Fruit fly (Drosophila melanogaster) whole organism, embryonic: ENCODE results near the gene Cpr5C.

Experiments
- CG10431 ChIP-seq: fragments of 200-800 bp; sonication (Bioruptor generic); optimal IDR thresholded peaks from 3 replicates; lab custom pipeline; 2018; ENCODE audit warnings: missing biosample characterization, mild to moderate bottlenecking, missing genetic modification characterization
- CG10654 ChIP-seq: fragments of 200-800 bp; sonication (Bioruptor generic); optimal IDR thresholded peaks from 2 replicates; lab custom pipeline; 2016; ENCODE audit warnings: missing biosample characterization, missing genetic modification characterization
- CG11085 ChIP-seq: fragments of 200-800 bp; sonication (Bioruptor generic); IDR thresholded peaks from 2 replicates; pipeline ENCODE4 v1.3.6; 2022; ENCODE audit warnings: missing biosample characterization, missing genetic modification characterization
- CG12744 ChIP-seq: fragments of 200-800 bp; sonication (Bioruptor generic); optimal IDR thresholded peaks from 2 replicates; lab custom pipeline; 2016; ENCODE audit warnings: missing biosample characterization, missing genetic modification characterization
- CG15479 ChIP-seq: fragments of 200-800 bp; sonication (Bioruptor generic); optimal IDR thresholded peaks from 3 replicates; lab custom pipeline; 2019; ENCODE audit warnings: missing biosample characterization, mild to moderate bottlenecking, missing genetic modification characterization, moderate library complexity
- CG17186 ChIP-seq: fragments of 200-800 bp; sonication (Bioruptor generic); optimal IDR thresholded peaks from 3 replicates; lab custom pipeline; 2017; ENCODE audit warnings: missing biosample characterization, missing genetic modification reagents, missing genetic modification characterization
- CG18262 ChIP-seq: fragments of 200-800 bp; optimal IDR thresholded peaks from 3 replicates; lab custom pipeline; 2019; ENCODE audit warnings: missing biosample characterization, mild to moderate bottlenecking, missing genetic modification characterization, moderate library complexity
- CG1832 ChIP-seq: fragments of 200-800 bp; sonication (Bioruptor generic); optimal IDR thresholded peaks from 2 replicates; lab custom pipeline; 2017; ENCODE audit warnings: missing biosample characterization, mild to moderate bottlenecking, missing genetic modification characterization, inconsistent platforms
- CG2678 ChIP-seq: fragments of 200-800 bp; sonication (Bioruptor generic); optimal IDR thresholded peaks from 3 replicates; lab custom pipeline; 2019; ENCODE audit warnings: missing biosample characterization, mild to moderate bottlenecking, missing genetic modification characterization, moderate library complexity
- CG31388 ChIP-seq: fragments of 200-800 bp; sonication (Bioruptor generic); optimal IDR thresholded peaks from 2 replicates; lab custom pipeline; 2016; ENCODE audit warnings: missing biosample characterization, missing genetic modification characterization
- CG3281 ChIP-seq: fragments of 200-800 bp; sonication (Bioruptor generic); optimal IDR thresholded peaks from 3 replicates; lab custom pipeline; 2017; ENCODE audit warnings: missing biosample characterization, mild to moderate bottlenecking, missing genetic modification characterization
- CG4707 ChIP-seq: fragments of 200-800 bp; sonication (Bioruptor generic); optimal IDR thresholded peaks from 2 replicates; lab custom pipeline; 2018; ENCODE audit warnings: missing biosample characterization, mild to moderate bottlenecking, missing genetic modification characterization, moderate library complexity
- CG7963 ChIP-seq: fragments of 200-800 bp; sonication (Bioruptor generic); IDR thresholded peaks from 3 replicates; pipeline ENCODE4 v1.3.6; 2022; ENCODE audit warnings: missing biosample characterization, missing genetic modification characterization; ENCODE audit not compliant: partially characterized antibody
- CG8290 ChIP-seq, 3 experiments: fragments of 200-800 bp; sonication (Bioruptor generic); optimal IDR thresholded peaks; 2 replicates each; lab custom pipeline; 2016 to 2019; ENCODE audit warnings: missing biosample characterization in 3 of 3, missing genetic modification characterization in 3 of 3, mild to moderate bottlenecking in 2 of 3, moderate library complexity in 1 of 3
- CG8388 ChIP-seq: fragments of 200-800 bp; sonication (Bioruptor generic); optimal IDR thresholded peaks from 2 replicates; lab custom pipeline; 2019; ENCODE audit warnings: missing biosample characterization, mild to moderate bottlenecking, missing genetic modification characterization, moderate library complexity
- CG9609 ChIP-seq: fragments of 200-800 bp; sonication (Bioruptor generic); optimal IDR thresholded peaks from 3 replicates; lab custom pipeline; 2016; ENCODE audit warnings: missing biosample characterization, missing genetic modification characterization
- CG9932 ChIP-seq: fragments of 200-800 bp; sonication (Bioruptor generic); IDR thresholded peaks from 2 replicates; pipeline ENCODE4 v1.3.6; 2022; ENCODE audit warnings: missing biosample characterization, missing genetic modification characterization
- D19A ChIP-seq: fragments of 200-800 bp; optimal IDR thresholded peaks from 3 replicates; lab custom pipeline; 2019; ENCODE audit warnings: missing biosample characterization, mild to moderate bottlenecking, missing genetic modification characterization, moderate library complexity
- Dip2 ChIP-seq: fragments of 200-800 bp; sonication (Bioruptor generic); IDR thresholded peaks from 2 replicates; pipeline ENCODE4 v1.3.6; 2022; ENCODE audit warnings: missing biosample characterization, missing genetic modification characterization
- E2f1 ChIP-seq: fragments of 200-800 bp; sonication (Bioruptor generic); IDR thresholded peaks from 2 replicates; pipeline ENCODE4 v1.3.6; 2022; ENCODE audit warnings: missing biosample characterization, missing genetic modification characterization
- HHEX ChIP-seq: fragments of 200-800 bp; sonication (Bioruptor generic); optimal IDR thresholded peaks from 3 replicates; lab custom pipeline; 2017; ENCODE audit warnings: missing biosample characterization, mild to moderate bottlenecking, missing genetic modification characterization, missing genetic modification reagents
- HLH4C ChIP-seq: fragments of 200-800 bp; sonication (Bioruptor generic); IDR thresholded peaks from 3 replicates; pipeline ENCODE4 v1.3.6; 2022; ENCODE audit warnings: missing biosample characterization, missing genetic modification characterization; ENCODE audit not compliant: partially characterized antibody
- Hmx ChIP-seq: fragments of 200-800 bp; sonication (Bioruptor generic); optimal IDR thresholded peaks from 2 replicates; lab custom pipeline; 2016; ENCODE audit warnings: missing biosample characterization, missing genetic modification characterization
- Kr ChIP-seq: fragments of 200-800 bp; sonication (Bioruptor generic); optimal IDR thresholded peaks from 2 replicates; lab custom pipeline; 2017; ENCODE audit warnings: missing biosample characterization, mild to moderate bottlenecking, missing genetic modification characterization
- Med ChIP-seq: fragments of 200-800 bp; sonication (Bioruptor generic); peaks from one replicate; lab custom pipeline; 2016; ENCODE audit warnings: missing biosample characterization, missing genetic modification characterization, mild to moderate bottlenecking, inconsistent platforms, moderate library complexity
- Nf-YB ChIP-seq: fragments of 200-800 bp; sonication (Bioruptor generic); optimal IDR thresholded peaks from 3 replicates; lab custom pipeline; 2019; ENCODE audit warnings: missing biosample characterization, mild to moderate bottlenecking, missing genetic modification characterization, moderate library complexity
- Sox100B ChIP-seq: fragments of 200-800 bp; sonication (Bioruptor generic); optimal IDR thresholded peaks from 3 replicates; lab custom pipeline; 2018; ENCODE audit warnings: missing biosample characterization, mild to moderate bottlenecking, missing genetic modification characterization
- ac ChIP-seq: fragments of 200-800 bp; sonication (Bioruptor generic); optimal IDR thresholded peaks from 3 replicates; lab custom pipeline; 2017; ENCODE audit warnings: missing biosample characterization, mild to moderate bottlenecking, missing genetic modification characterization
- bowl ChIP-seq: fragments of 200-800 bp; sonication (Bioruptor generic); IDR thresholded peaks from 2 replicates; pipeline ENCODE4 v1.3.6; 2022; ENCODE audit warnings: missing biosample characterization, missing genetic modification characterization
- chinmo ChIP-seq: fragments of 200-800 bp; sonication (Bioruptor generic); IDR thresholded peaks from 4 replicates; pipeline ENCODE4 v1.3.6; 2022; ENCODE audit warnings: missing biosample characterization, missing genetic modification characterization; ENCODE audit not compliant: partially characterized antibody
- crp ChIP-seq, 2 experiments: fragments of 200-800 bp; sonication (Bioruptor generic); optimal IDR thresholded peaks; 2 replicates in 1 of 2; 3 replicates in 1 of 2; lab custom pipeline; 2017; ENCODE audit warnings: missing biosample characterization in 2 of 2, missing genetic modification characterization in 2 of 2, mild to moderate bottlenecking in 1 of 2, moderate library complexity in 1 of 2
- da ChIP-seq: fragments of 200-800 bp; sonication (Bioruptor generic); optimal IDR thresholded peaks from 2 replicates; lab custom pipeline; 2016; ENCODE audit warnings: missing biosample characterization, missing genetic modification characterization
- eyg ChIP-seq: fragments of 200-800 bp; sonication (Bioruptor generic); optimal IDR thresholded peaks from 3 replicates; lab custom pipeline; 2016; ENCODE audit warnings: missing biosample characterization, missing genetic modification characterization
- gt ChIP-seq: fragments of 200-800 bp; sonication (Bioruptor generic); IDR thresholded peaks from 2 replicates; pipeline ENCODE4 v1.3.6; 2022; ENCODE audit warnings: missing biosample characterization, missing genetic modification characterization
- jing ChIP-seq: fragments of 200-800 bp; sonication (Bioruptor generic); optimal IDR thresholded peaks from 2 replicates; lab custom pipeline; 2018; ENCODE audit warnings: missing biosample characterization, mild to moderate bottlenecking, missing genetic modification characterization
- lmd ChIP-seq: fragments of 200-800 bp; sonication (Bioruptor generic); IDR thresholded peaks from 2 replicates; pipeline ENCODE4 v1.3.6; 2022; ENCODE audit warnings: missing biosample characterization, missing genetic modification characterization
- lov ChIP-seq, 2 experiments: fragments of 200-800 bp in 1 of 2; fragments of >200 bp in 1 of 2; sonication (Bioruptor generic) in 1 of 2; IDR thresholded peaks in 1 of 2; optimal IDR thresholded peaks in 1 of 2; 2 replicates in 1 of 2; 3 replicates in 1 of 2; pipeline versions ENCODE4 v1.3.6 to Lab custom; 2017 to 2022; ENCODE audit warnings: missing biosample characterization in 1 of 2, missing genetic modification characterization in 1 of 2
- mld ChIP-seq: fragments of 200-800 bp; sonication (Bioruptor generic); IDR thresholded peaks from 3 replicates; pipeline ENCODE4 v1.3.6; 2022; ENCODE audit warnings: missing biosample characterization, missing genetic modification characterization; ENCODE audit not compliant: partially characterized antibody
- nerfin-2 ChIP-seq: fragments of 200-800 bp; sonication (Bioruptor generic); IDR thresholded peaks from 2 replicates; pipeline ENCODE4 v1.3.6; 2022; ENCODE audit warnings: missing biosample characterization, missing genetic modification characterization; ENCODE audit not compliant: partially characterized antibody
- odd ChIP-seq: fragments of 200-800 bp; sonication (Bioruptor generic); optimal IDR thresholded peaks from 2 replicates; lab custom pipeline; 2017; ENCODE audit warnings: missing biosample characterization, mild to moderate bottlenecking, missing genetic modification characterization
- pb ChIP-seq: fragments of 200-800 bp; sonication (Bioruptor generic); optimal IDR thresholded peaks from 3 replicates; lab custom pipeline; 2016; ENCODE audit warnings: missing biosample characterization, missing genetic modification characterization
- pho ChIP-seq: fragments of 200-800 bp; sonication (Bioruptor generic); optimal IDR thresholded peaks from 2 replicates; lab custom pipeline; 2016; ENCODE audit warnings: missing biosample characterization, missing genetic modification characterization
- pros ChIP-seq: fragments of 200-800 bp; sonication (Bioruptor generic); optimal IDR thresholded peaks from 3 replicates; lab custom pipeline; 2019; ENCODE audit warnings: missing biosample characterization, mild to moderate bottlenecking, missing genetic modification characterization, moderate library complexity
- salm ChIP-seq: fragments of 200-800 bp; sonication (Bioruptor generic); optimal IDR thresholded peaks from 2 replicates; lab custom pipeline; 2018; ENCODE audit warnings: missing biosample characterization, mild to moderate bottlenecking, missing genetic modification characterization
- sisA ChIP-seq: fragments of 200-800 bp; sonication (Bioruptor generic); IDR thresholded peaks from 2 replicates; pipeline ENCODE4 v1.3.6; 2022; ENCODE audit warnings: missing biosample characterization, missing genetic modification characterization
- usp ChIP-seq: fragments of >200 bp; optimal IDR thresholded peaks from 2 replicates; lab custom pipeline; 2017; ENCODE audit warnings: missing biosample characterization, missing genetic modification characterization

Cpr5C gene

DNA sequence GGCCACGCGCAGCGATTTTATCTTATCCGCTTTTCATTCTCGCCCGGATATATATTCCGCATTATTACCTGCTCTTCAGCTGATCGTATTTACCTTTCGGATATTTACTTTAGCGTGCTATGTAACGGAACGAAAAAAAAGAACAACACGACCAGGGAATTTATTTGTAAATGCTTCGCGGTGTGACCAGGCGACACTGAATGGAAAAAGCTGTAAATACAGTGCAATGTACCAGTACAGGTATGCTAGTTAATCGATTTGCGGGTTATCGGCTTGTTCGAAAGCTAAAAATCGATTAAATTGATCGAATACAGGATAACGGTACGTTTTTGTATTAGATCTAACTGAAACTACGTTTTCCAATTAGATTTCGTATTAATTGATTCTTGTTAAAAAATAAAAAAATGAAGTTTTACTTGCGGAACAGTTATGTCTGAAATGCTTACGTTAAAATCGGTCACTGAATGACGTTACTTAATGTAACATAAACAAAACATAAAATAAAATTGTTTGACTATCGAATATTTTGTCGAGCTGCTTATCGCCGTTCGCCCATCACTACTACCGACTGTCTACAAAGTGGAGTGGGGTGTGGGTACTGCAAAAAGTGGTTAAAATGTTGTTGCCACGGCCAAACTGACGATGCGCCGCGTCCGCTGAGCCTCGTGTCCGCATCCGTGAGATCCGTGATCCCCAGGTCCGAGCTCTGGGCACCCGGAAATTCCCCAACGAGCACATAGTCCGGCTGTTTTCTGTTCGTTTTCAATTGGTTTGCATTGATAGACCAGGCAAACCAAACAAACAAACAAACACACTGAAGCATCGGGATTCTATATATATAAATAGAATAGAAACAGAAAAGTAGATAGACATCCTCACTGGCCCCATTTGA lies 40.2 kb upstream of the Cpr5C start, which contains the start of the genes MAPk-Ak2 and CG42699 (continued):
- TF ChIP-seq D19A (tag; lab: Kevin White, UChicago) (peak; percentile 51), sisA (GFP tag; lab: Robert Waterston, UW) (no peak), pho (GFP tag; lab: Kevin White, UChicago) (peak; percentile 81), bowl (GFP tag; lab: Robert Waterston, UW) (0 out of 2 replicates have a peak, but pooled peaks have one; percentile 37), chinmo (no peak), Nf-YB (GFP tag; lab: Kevin White, UChicago) (peak; percentile 54), lmd (GFP tag; lab: Robert Waterston, UW) (no peak; the same call in 1 of the 2 replicates), crp (GFP tag; optimal IDR thresholded peaks at IDR 0.05; lab: Kevin White, UChicago) (peak in 1 of 2 experiments; percentile 56), lov (optimal IDR thresholded peaks at IDR 0.05; lab: Kevin White, UChicago) (no peak), lov (GFP tag; IDR thresholded peaks at IDR 0.05; lab: Robert Waterston, UW) (peak; percentile 61; the same call in 1 of the 3 replicates), jing (GFP tag; lab: Kevin White, UChicago) (no peak), pb (GFP tag; lab: Kevin White, UChicago) (peak; percentile 75), CG8290 (GFP tag; optimal IDR thresholded peaks at IDR 0.05; lab: Kevin White, UChicago) (peak; percentile 86), CG8290 (tag; optimal IDR thresholded peaks at IDR 0.05; lab: Kevin White, UChicago) (peak; percentile 76 to 88), CG18262 (peak; percentile 63), CG15479 (no peak), CG3281 (GFP tag; lab: Kevin White, UChicago) (peak; percentile 76), odd (GFP tag; lab: Kevin White, UChicago) (peak; percentile 78), CG31388 (GFP tag; lab: Kevin White, UChicago) (no peak), HLH4C (GFP tag; lab: Robert Waterston, UW) (peak; percentile 85), CG9609 (GFP tag; lab: Kevin White, UChicago) (peak; percentile 58), nerfin-2 (GFP tag; lab: Robert Waterston, UW) (peak; percentile 84), CG10654 (GFP tag; lab: Kevin White, UChicago) (peak; percentile 70), Sox100B (GFP tag; lab: Kevin White, UChicago) (peak; percentile 88), usp (GFP tag; lab: Kevin White, UChicago) (no peak), ac (GFP tag; lab: Kevin White, UChicago) (peak; percentile 71), CG10431 (GFP tag; lab: Kevin White, UChicago) (no peak), CG2678 (tag; lab: Kevin White, UChicago) (peak; percentile 81), da (GFP tag; lab: Kevin White, UChicago) (peak; percentile 66), CG1832 (GFP tag; lab: Kevin White, UChicago) (no peak), Kr (peak; percentile 70), CG4707 (GFP tag; lab: Kevin White, UChicago) (peak; percentile 91), CG17186 (peak; percentile 4), Hmx (GFP tag; lab: Kevin White, UChicago) (no peak), CG12744 (GFP tag; lab: Kevin White, UChicago) (peak; percentile 78), eyg (GFP tag; lab: Kevin White, UChicago) (peak; percentile 83), E2f1 (GFP tag; lab: Robert Waterston, UW) (peak; percentile 48; the same call in 1 of the 2 replicates), CG7963 (peak; percentile 71), Med (GFP tag; lab: Kevin White, UChicago) (peak; percentile 97), CG8388 (GFP tag; lab: Kevin White, UChicago) (peak; percentile 27), mld (peak; percentile 61; the same call in 2 of the 3 replicates), pros (GFP tag; lab: Kevin White, UChicago) (peak; percentile 41), CG11085 (GFP tag; lab: Robert Waterston, UW) (peak; percentile 59; the same call in 1 of the 2 replicates), HHEX (GFP tag; lab: Kevin White, UChicago) (peak; percentile 87), gt (GFP tag; lab: Robert Waterston, UW) (no peak), Dip2 (no peak), salm (tag; lab: Kevin White, UChicago) (peak; percentile 62), CG9932 (GFP tag; lab: Robert Waterston, UW) (peak; percentile 50)
